Worm (Caenorhabditis elegans) whole organism, mixed stage, embryonic: ENCODE measurements around the gene T07E3.4.

Source experiments
- M03D4.4 ChIP-seq: sonication (generic microtip); optimal IDR thresholded peaks from 2 replicates; lab custom pipeline; 2017; ENCODE audit warnings: mild to moderate bottlenecking, missing genetic modification characterization, missing compliant biosample characterization
- blmp-1 ChIP-seq: fragments of 150-350 bp; optimal IDR thresholded peaks from 2 replicates; lab custom pipeline; 2014; ENCODE audit warnings: missing biosample characterization, missing genetic modification characterization
- ceh-39 ChIP-seq: fragments of 150-350 bp; optimal IDR thresholded peaks from 2 replicates; lab custom pipeline; 2014; ENCODE audit warnings: missing biosample characterization, missing genetic modification characterization
- ceh-83 ChIP-seq: fragments of 200-800 bp; sonication (Bioruptor generic); optimal IDR thresholded peaks from 2 replicates; lab custom pipeline; 2018; ENCODE audit warnings: mild to moderate bottlenecking, missing genetic modification characterization, missing compliant biosample characterization
- ces-1 ChIP-seq: fragments of 150-350 bp; optimal IDR thresholded peaks from 2 replicates; lab custom pipeline; 2014; ENCODE audit warnings: missing biosample characterization, missing genetic modification reagents, missing genetic modification characterization
- cnd-1 ChIP-seq: fragments of 200-800 bp; sonication (Bioruptor generic); optimal IDR thresholded peaks from 2 replicates; lab custom pipeline; 2018; ENCODE audit warnings: mild to moderate bottlenecking, missing genetic modification characterization, missing compliant biosample characterization
- drap-1 ChIP-seq: fragments of 200-800 bp; sonication (Bioruptor generic); optimal IDR thresholded peaks from 3 replicates; lab custom pipeline; 2018; ENCODE audit warnings: mild to moderate bottlenecking, missing genetic modification characterization, missing compliant biosample characterization
- flh-1 ChIP-seq: fragments of 200-800 bp; sonication (Bioruptor generic); optimal IDR thresholded peaks from 2 replicates; lab custom pipeline; 2018; ENCODE audit warnings: mild to moderate bottlenecking, missing genetic modification characterization, moderate library complexity, missing compliant biosample characterization
- ham-2 ChIP-seq: fragments of 200-800 bp; sonication (Bioruptor generic); optimal IDR thresholded peaks from 2 replicates; lab custom pipeline; 2018; ENCODE audit warnings: mild to moderate bottlenecking, missing genetic modification characterization, missing compliant biosample characterization
- hlh-1 ChIP-seq: fragments of 150-350 bp; optimal IDR thresholded peaks from 2 replicates; lab custom pipeline; 2014; ENCODE audit warnings: missing biosample characterization, missing genetic modification reagents, missing genetic modification characterization
- lin-13 ChIP-seq: fragments of 150-350 bp; optimal IDR thresholded peaks from 2 replicates; lab custom pipeline; 2014; ENCODE audit warnings: missing biosample characterization, missing genetic modification characterization
- lsy-2 ChIP-seq: fragments of 150-350 bp; optimal IDR thresholded peaks from 2 replicates; lab custom pipeline; 2014; ENCODE audit warnings: missing biosample characterization, missing genetic modification characterization
- mab-5 ChIP-seq: fragments of 150-350 bp; optimal IDR thresholded peaks from 2 replicates; lab custom pipeline; 2014; ENCODE audit warnings: missing biosample characterization, missing genetic modification characterization
- mep-1 ChIP-seq: fragments of 150-350 bp; optimal IDR thresholded peaks from 2 replicates; lab custom pipeline; 2017; ENCODE audit warnings: missing biosample characterization, missing genetic modification reagents, missing genetic modification characterization, inconsistent platforms
- nhr-2 ChIP-seq: fragments of 150-350 bp; optimal IDR thresholded peaks from 2 replicates; lab custom pipeline; 2014; ENCODE audit warnings: missing biosample characterization, missing genetic modification characterization
- nhr-237 ChIP-seq: fragments of 150-350 bp; optimal IDR thresholded peaks from 2 replicates; lab custom pipeline; 2014; ENCODE audit warnings: missing biosample characterization, missing genetic modification characterization
- nhr-28 ChIP-seq: fragments of 150-350 bp; optimal IDR thresholded peaks from 2 replicates; lab custom pipeline; 2014; ENCODE audit warnings: missing biosample characterization, missing genetic modification characterization
- nhr-76 ChIP-seq: sonication (generic microtip); optimal IDR thresholded peaks from 2 replicates; lab custom pipeline; 2017; ENCODE audit warnings: missing biosample characterization, missing genetic modification characterization
- pha-4 ChIP-seq: fragments of 150-350 bp; optimal IDR thresholded peaks from 2 replicates; lab custom pipeline; 2018; ENCODE audit warnings: missing biosample characterization, missing genetic modification reagents, missing genetic modification characterization
- sem-2 ChIP-seq: fragments of 200-800 bp; sonication (Bioruptor generic); optimal IDR thresholded peaks from 2 replicates; lab custom pipeline; 2018; ENCODE audit warnings: mild to moderate bottlenecking, missing genetic modification characterization, missing compliant biosample characterization
- snpc-4 ChIP-seq: fragments of 150-350 bp; optimal IDR thresholded peaks from 2 replicates; lab custom pipeline; 2014; ENCODE audit warnings: missing biosample characterization, missing genetic modification characterization
- sptf-1 ChIP-seq: sonication (generic microtip); optimal IDR thresholded peaks from 2 replicates; lab custom pipeline; 2017; ENCODE audit warnings: mild to moderate bottlenecking, missing genetic modification characterization, moderate library complexity, missing compliant biosample characterization
- tbx-8 ChIP-seq: fragments of 200-800 bp; sonication (Bioruptor generic); optimal IDR thresholded peaks from 2 replicates; lab custom pipeline; 2018; ENCODE audit warnings: mild to moderate bottlenecking, missing genetic modification characterization, moderate library complexity, missing compliant biosample characterization
- unc-120 ChIP-seq: sonication (generic microtip); optimal IDR thresholded peaks from 2 replicates; lab custom pipeline; 2017; ENCODE audit warnings: missing genetic modification characterization, missing compliant biosample characterization; ENCODE audit not compliant: poor library complexity, severe bottlenecking
- unc-39 ChIP-seq: fragments of 150-350 bp; optimal IDR thresholded peaks from 2 replicates; lab custom pipeline; 2014; ENCODE audit warnings: missing biosample characterization, missing genetic modification characterization
- unc-62 ChIP-seq: fragments of 150-350 bp; optimal IDR thresholded peaks from 2 replicates; lab custom pipeline; 2014; ENCODE audit warnings: missing biosample characterization, missing genetic modification reagents, missing genetic modification characterization
- zip-8 ChIP-seq: fragments of 150-350 bp; optimal IDR thresholded peaks from 2 replicates; lab custom pipeline; 2014; ENCODE audit warnings: missing biosample characterization, missing genetic modification characterization
- ztf-11 ChIP-seq: fragments of 150-350 bp; optimal IDR thresholded peaks from 2 replicates; lab custom pipeline; 2014; ENCODE audit warnings: missing biosample characterization, missing genetic modification characterization

T07E3.4 gene

ce11 chrIII:6857390-6857848 is 40.4 kb upstream of the T07E3.4 start:
- TF ChIP-seq ztf-11 (tag; lab: Kevin White, UChicago) (no peak), flh-1 (GFP tag; lab: Kevin White, UChicago) (no peak), sem-2 (GFP tag; lab: Kevin White, UChicago) (no peak), ceh-39 (tag; lab: Kevin White, UChicago) (no peak), nhr-28 (tag; lab: Kevin White, UChicago) (no peak), ces-1 (no peak), zip-8 (no peak), lsy-2 (no peak), ham-2 (no peak), nhr-76 (tag; lab: Kevin White, UChicago) (no peak), tbx-8 (GFP tag; lab: Kevin White, UChicago) (no peak), sptf-1 (tag; lab: Kevin White, UChicago) (no peak), pha-4 (no peak), mab-5 (tag; lab: Kevin White, UChicago) (no peak), nhr-2 (tag; lab: Kevin White, UChicago) (no peak), ceh-83 (GFP tag; lab: Kevin White, UChicago) (no peak), mep-1 (tag; lab: Kevin White, UChicago) (no peak), cnd-1 (tag; lab: Kevin White, UChicago) (no peak), blmp-1 (tag; lab: Kevin White, UChicago) (no peak), drap-1 (GFP tag; lab: Kevin White, UChicago) (no peak)
- TF ChIP-seq, all 35 proteins: peak for 0

ce11 chrIII:6859482-6859881 is 38.3 kb upstream of the T07E3.4 start, which contains the start of gene clec-158:
TSS of gene clec-158 (minus strand) at chrIII:6859582.
- no peak for TF ChIP-seq sem-2 (GFP tag; lab: Kevin White, UChicago)
- TF ChIP-seq lin-13 (tag; lab: Kevin White, UChicago) = no peak
- no peak for TF ChIP-seq ham-2
- no peak for TF ChIP-seq cnd-1 (tag; lab: Kevin White, UChicago)
- no peak for TF ChIP-seq nhr-2 (tag; lab: Kevin White, UChicago)
- TF ChIP-seq, all 35 proteins: peak for 0

ce11 chrIII:6863901-6864300 is 33.9 kb upstream of the T07E3.4 start, which contains the start of gene sma-3:
TSS of gene sma-3 (minus strand) at chrIII:6863968.
- TF ChIP-seq unc-62 (GFP tag; lab: Kevin White, UChicago) (no peak), blmp-1 (tag; lab: Kevin White, UChicago) (peak; percentile 47)

- TF ChIP-seq ztf-11 (tag; lab: Kevin White, UChicago) (no peak), unc-120 (tag; lab: Kevin White, UChicago) (peak; percentile 85), cnd-1 (tag; lab: Kevin White, UChicago) (no peak), flh-1 (GFP tag; lab: Kevin White, UChicago) (no peak), nhr-28 (tag; lab: Kevin White, UChicago) (no peak), unc-62 (GFP tag; lab: Kevin White, UChicago) (no peak), lin-13 (tag; lab: Kevin White, UChicago) (peak; percentile 11), nhr-76 (tag; lab: Kevin White, UChicago) (no peak), ceh-39 (tag; lab: Kevin White, UChicago) (no peak), unc-39 (tag; lab: Kevin White, UChicago) (no peak), tbx-8 (GFP tag; lab: Kevin White, UChicago) (no peak), lsy-2 (peak; percentile 48), ces-1 (no peak), mep-1 (tag; lab: Kevin White, UChicago) (peak; percentile 58), nhr-237 (tag; lab: Kevin White, UChicago) (no peak), snpc-4 (no peak)
Observed at ce11 chrIII:6869268-6869667, 28.5 kb upstream of the T07E3.4 start, which contains the start of the genes cra-1 and kbp-1. TSS of gene cra-1 (minus strand) at chrIII:6869460. TSS of gene kbp-1 (plus strand) at chrIII:6869633.

- TF ChIP-seq nhr-237 (tag; lab: Kevin White, UChicago) (no peak), cnd-1 (tag; lab: Kevin White, UChicago) (no peak), pha-4 (no peak), nhr-2 (tag; lab: Kevin White, UChicago) (no peak)
Observed at ce11 chrIII:6869996-6870395, 27.8 kb upstream of the T07E3.4 start, which contains the start of gene K04C2.8. TSS of gene K04C2.8 (plus strand) at chrIII:6870296.

- TF ChIP-seq pha-4 = no peak
- no peak for TF ChIP-seq unc-39 (tag; lab: Kevin White, UChicago)
Observed at ce11 chrIII:6871067-6871466, 26.7 kb upstream of the T07E3.4 start.

- no peak for TF ChIP-seq nhr-237 (tag; lab: Kevin White, UChicago)
- no peak for TF ChIP-seq mab-5 (tag; lab: Kevin White, UChicago)
- no peak for TF ChIP-seq M03D4.4 (tag; lab: Kevin White, UChicago)
- TF ChIP-seq nhr-2 (tag; lab: Kevin White, UChicago) = peak; percentile 46
- TF ChIP-seq hlh-1 (tag; lab: Kevin White, UChicago) = peak; percentile 52
- TF ChIP-seq ham-2 = no peak
- TF ChIP-seq nhr-28 (tag; lab: Kevin White, UChicago) = no peak
- TF ChIP-seq lsy-2 = no peak
- TF ChIP-seq zip-8 = no peak
- no peak for TF ChIP-seq ceh-39 (tag; lab: Kevin White, UChicago)
Observed at ce11 chrIII:6871668-6872067, 26.1 kb upstream of the T07E3.4 start.
